Worm (Caenorhabditis elegans) whole organism, young adult: ENCODE results near the gene R05F9.9.

Experiments
- B0261.1 ChIP-seq: sonication (generic microtip); optimal IDR thresholded peaks from 2 replicates; lab custom pipeline; 2016; ENCODE audit warnings: mild to moderate bottlenecking, missing genetic modification characterization, moderate library complexity, missing compliant biosample characterization
- C17E4.6 ChIP-seq: fragments of 200-800 bp; sonication (Bioruptor generic); IDR thresholded peaks from 2 replicates; pipeline ENCODE4 v1.3.6; 2022; ENCODE audit warnings: missing genetic modification reagents, missing genetic modification characterization, missing compliant biosample characterization
- F10E7.11 ChIP-seq: sonication (generic microtip); optimal IDR thresholded peaks from 2 replicates; lab custom pipeline; 2017; ENCODE audit warnings: mild to moderate bottlenecking, missing genetic modification characterization, moderate library complexity, missing compliant biosample characterization
- F23B12.7 ChIP-seq: sonication (generic microtip); optimal IDR thresholded peaks from 2 replicates; lab custom pipeline; 2017; ENCODE audit warnings: missing genetic modification characterization, mild to moderate bottlenecking, missing compliant biosample characterization, antibody characterized with exemption, moderate library complexity; ENCODE audit not compliant: insufficient read depth
- F52B5.7 ChIP-seq: sonication (generic microtip); optimal IDR thresholded peaks from 2 replicates; lab custom pipeline; 2016; ENCODE audit warnings: mild to moderate bottlenecking, missing genetic modification characterization, missing compliant biosample characterization
- K11D2.4 ChIP-seq: fragments of 200-800 bp; sonication (Bioruptor generic); IDR thresholded peaks from 2 replicates; pipeline ENCODE4 v1.3.6; 2022; ENCODE audit warnings: missing genetic modification reagents, missing genetic modification characterization, missing compliant biosample characterization
- T07F8.4 ChIP-seq: sonication (generic microtip); optimal IDR thresholded peaks from 2 replicates; lab custom pipeline; 2016; ENCODE audit warnings: mild to moderate bottlenecking, missing genetic modification characterization, moderate library complexity, missing compliant biosample characterization
- T26A5.8 ChIP-seq: sonication (generic microtip); optimal IDR thresholded peaks from 2 replicates; lab custom pipeline; 2016; ENCODE audit warnings: missing genetic modification characterization, missing compliant biosample characterization
- Y53G8AR.9 ChIP-seq: fragments of 200-800 bp; sonication (Bioruptor generic); conservative IDR thresholded peaks from 2 replicates; pipeline ENCODE4 v1.3.6; 2022; ENCODE audit warnings: missing genetic modification reagents, missing genetic modification characterization, missing compliant biosample characterization
- Y67H2A.10 ChIP-seq: fragments of 200-800 bp; sonication (Bioruptor generic); conservative IDR thresholded peaks from 2 replicates; pipeline ENCODE4 v1.3.6; 2022; ENCODE audit warnings: missing genetic modification reagents, missing genetic modification characterization, missing compliant biosample characterization
- Y95B8A.8 ChIP-seq: fragments of 200-800 bp; sonication (Bioruptor generic); IDR thresholded peaks from 2 replicates; pipeline ENCODE4 v1.3.6; 2022; ENCODE audit warnings: missing genetic modification reagents, missing genetic modification characterization, missing compliant biosample characterization
- akir-1 ChIP-seq: fragments of 200-800 bp; sonication (Bioruptor generic); optimal IDR thresholded peaks from 2 replicates; lab custom pipeline; 2018; ENCODE audit warnings: mild to moderate bottlenecking, missing genetic modification characterization, moderate library complexity, missing compliant biosample characterization
- ama-1 ChIP-seq, 3 experiments: fragments of 150-350 bp in 1 of 3; sonication (generic microtip) in 2 of 3; optimal IDR thresholded peaks; 2 replicates each; lab custom pipeline; 2014 to 2018; ENCODE audit warnings: missing biosample characterization in 2 of 3, missing genetic modification characterization in 2 of 3, missing genetic modification reagents in 2 of 3
- atf-7 ChIP-seq: sonication (generic microtip); optimal IDR thresholded peaks from 2 replicates; lab custom pipeline; 2017; ENCODE audit warnings: mild to moderate bottlenecking, missing genetic modification characterization, missing compliant biosample characterization
- bed-2 ChIP-seq: fragments of 200-800 bp; sonication (Bioruptor generic); IDR thresholded peaks from 2 replicates; pipeline ENCODE4 v1.3.6; 2022; ENCODE audit warnings: missing genetic modification reagents, missing genetic modification characterization, missing compliant biosample characterization
- ccch-3 ChIP-seq: fragments of 200-800 bp; sonication (Bioruptor generic); optimal IDR thresholded peaks from 2 replicates; lab custom pipeline; 2018; ENCODE audit warnings: mild to moderate bottlenecking, missing genetic modification characterization, missing compliant biosample characterization
- ceh-100 ChIP-seq: fragments of 200-800 bp; sonication (Bioruptor generic); IDR thresholded peaks from 2 replicates; pipeline ENCODE4 v1.3.6; 2022; ENCODE audit warnings: missing genetic modification reagents, missing genetic modification characterization, missing compliant biosample characterization
- ceh-79 ChIP-seq: sonication (generic microtip); optimal IDR thresholded peaks from 2 replicates; lab custom pipeline; 2017; ENCODE audit warnings: mild to moderate bottlenecking, missing genetic modification characterization, missing compliant biosample characterization
- ceh-91 ChIP-seq: fragments of 200-800 bp; sonication (Bioruptor generic); IDR thresholded peaks from 2 replicates; pipeline ENCODE4 v1.3.6; 2022; ENCODE audit warnings: missing genetic modification reagents, missing genetic modification characterization, missing compliant biosample characterization
- chd-7 ChIP-seq: sonication (generic microtip); optimal IDR thresholded peaks from 2 replicates; lab custom pipeline; 2016; ENCODE audit warnings: mild to moderate bottlenecking, missing genetic modification characterization, moderate library complexity, missing compliant biosample characterization
- die-1 ChIP-seq: sonication (generic microtip); optimal IDR thresholded peaks from 2 replicates; lab custom pipeline; 2016; ENCODE audit warnings: missing genotype, mild to moderate bottlenecking, missing genetic modification characterization, missing compliant biosample characterization
- efl-1 ChIP-seq: fragments of 150-350 bp; optimal IDR thresholded peaks from 2 replicates; lab custom pipeline; 2014; ENCODE audit warnings: missing biosample characterization, missing genetic modification reagents, missing genetic modification characterization
- egl-18 ChIP-seq: fragments of 200-800 bp; sonication (Bioruptor generic); IDR thresholded peaks from 2 replicates; pipeline ENCODE4 v1.3.6; 2022; ENCODE audit warnings: missing genetic modification reagents, missing genetic modification characterization, missing compliant biosample characterization
- him-1 ChIP-seq: sonication (generic microtip); optimal IDR thresholded peaks from 2 replicates; lab custom pipeline; 2016; ENCODE audit warnings: missing genotype, missing genetic modification reagents, missing genetic modification characterization, missing compliant biosample characterization
- hlh-12 ChIP-seq: sonication (generic microtip); optimal IDR thresholded peaks from 2 replicates; lab custom pipeline; 2016; ENCODE audit warnings: missing genetic modification characterization, missing compliant biosample characterization
- hmg-1.2 ChIP-seq: fragments of 200-800 bp; sonication (Bioruptor generic); IDR thresholded peaks from 2 replicates; pipeline ENCODE4 v1.3.6; 2022; ENCODE audit warnings: missing genetic modification reagents, missing genetic modification characterization, missing compliant biosample characterization
- hmg-20 ChIP-seq: fragments of 200-800 bp; sonication (Bioruptor generic); IDR thresholded peaks from 2 replicates; pipeline ENCODE4 v1.3.6; 2022; ENCODE audit warnings: missing genetic modification reagents, missing genetic modification characterization, missing compliant biosample characterization
- let-607 ChIP-seq, 2 experiments: fragments of 200-800 bp in 1 of 2; sonication (Bioruptor generic) in 1 of 2; sonication (generic microtip) in 1 of 2; optimal IDR thresholded peaks; 2 replicates each; lab custom pipeline; 2016 to 2018; ENCODE audit warnings: mild to moderate bottlenecking in 2 of 2, missing compliant biosample characterization in 2 of 2, missing genetic modification characterization in 2 of 2, moderate library complexity in 2 of 2, missing genotype in 1 of 2
- lin-26 ChIP-seq: fragments of 200-800 bp; sonication (Bioruptor generic); IDR thresholded peaks from 2 replicates; pipeline ENCODE4 v1.3.6; 2022; ENCODE audit warnings: missing genetic modification reagents, missing genetic modification characterization, missing compliant biosample characterization
- lin-54 ChIP-seq: fragments of 200-800 bp; sonication (Bioruptor generic); optimal IDR thresholded peaks from 2 replicates; lab custom pipeline; 2018; ENCODE audit warnings: mild to moderate bottlenecking, missing genetic modification characterization, missing compliant biosample characterization
- lsl-1 ChIP-seq: fragments of 200-800 bp; sonication (Bioruptor generic); optimal IDR thresholded peaks from 2 replicates; lab custom pipeline; 2018; ENCODE audit warnings: mild to moderate bottlenecking, missing genetic modification characterization, moderate library complexity, missing compliant biosample characterization
- lsy-27 ChIP-seq: sonication (generic microtip); optimal IDR thresholded peaks from 2 replicates; lab custom pipeline; 2017; ENCODE audit warnings: missing genetic modification characterization, mild to moderate bottlenecking, missing compliant biosample characterization, antibody characterized with exemption, missing genotype, borderline replicate concordance; ENCODE audit not compliant: insufficient read depth
- madf-10 ChIP-seq: sonication (generic microtip); optimal IDR thresholded peaks from 2 replicates; lab custom pipeline; 2016; ENCODE audit warnings: mild to moderate bottlenecking, missing genetic modification characterization, missing compliant biosample characterization
- mxl-1 ChIP-seq: sonication (generic microtip); optimal IDR thresholded peaks from 2 replicates; lab custom pipeline; 2016; ENCODE audit warnings: missing genetic modification characterization, missing compliant biosample characterization
- nfya-1 ChIP-seq: sonication (generic microtip); optimal IDR thresholded peaks from 2 replicates; lab custom pipeline; 2017; ENCODE audit warnings: antibody characterized with exemption, missing compliant biosample characterization, missing genetic modification characterization, borderline replicate concordance; ENCODE audit not compliant: insufficient read depth
- nfya-2 ChIP-seq: fragments of 200-800 bp; sonication (Bioruptor generic); IDR thresholded peaks from 2 replicates; pipeline ENCODE4 v1.3.6; 2022; ENCODE audit warnings: missing genetic modification reagents, missing genetic modification characterization, missing compliant biosample characterization
- nfyb-1 ChIP-seq: fragments of 200-800 bp; sonication (Bioruptor generic); IDR thresholded peaks from 2 replicates; pipeline ENCODE4 v1.3.6; 2022; ENCODE audit warnings: missing genetic modification reagents, missing genetic modification characterization, missing compliant biosample characterization
- nhr-120 ChIP-seq: fragments of 200-800 bp; sonication (Bioruptor generic); IDR thresholded peaks from 2 replicates; pipeline ENCODE4 v1.3.6; 2022; ENCODE audit warnings: missing genetic modification characterization, missing compliant biosample characterization
- nhr-80 ChIP-seq: sonication (generic microtip); optimal IDR thresholded peaks from 2 replicates; lab custom pipeline; 2016; ENCODE audit warnings: missing genetic modification characterization, missing compliant biosample characterization
- pbrm-1 ChIP-seq: fragments of 200-800 bp; sonication (Bioruptor generic); IDR thresholded peaks from 2 replicates; pipeline ENCODE4 v1.3.6; 2022; ENCODE audit warnings: missing genetic modification reagents, missing genetic modification characterization, missing compliant biosample characterization
- pha-4 ChIP-seq: fragments of 150-350 bp; sonication (generic microtip); optimal IDR thresholded peaks from 2 replicates; lab custom pipeline; 2014; ENCODE audit warnings: missing biosample characterization, missing genetic modification reagents, missing genetic modification characterization
- sea-2 ChIP-seq: fragments of 200-800 bp; sonication (Bioruptor generic); IDR thresholded peaks from 2 replicates; pipeline ENCODE4 v1.3.6; 2022; ENCODE audit warnings: missing genetic modification characterization, missing compliant biosample characterization
- tbp1 ChIP-seq: fragments of 200-800 bp; sonication (Bioruptor generic); optimal IDR thresholded peaks from 2 replicates; lab custom pipeline; 2018; ENCODE audit warnings: mild to moderate bottlenecking, missing genetic modification characterization, missing compliant biosample characterization
- zfh-2 ChIP-seq: fragments of 200-800 bp; sonication (Bioruptor generic); conservative IDR thresholded peaks from 2 replicates; pipeline ENCODE4 v1.3.6; 2022; ENCODE audit warnings: missing genetic modification reagents, missing genetic modification characterization, missing compliant biosample characterization
- ztf-22 ChIP-seq: fragments of 200-800 bp; sonication (Bioruptor generic); optimal IDR thresholded peaks from 2 replicates; lab custom pipeline; 2018; ENCODE audit warnings: mild to moderate bottlenecking, missing genetic modification characterization, moderate library complexity, missing compliant biosample characterization
- ztf-26 ChIP-seq: sonication (generic microtip); optimal IDR thresholded peaks from 2 replicates; lab custom pipeline; 2017; ENCODE audit warnings: missing genetic modification characterization, missing compliant biosample characterization
- ztf-3 ChIP-seq: fragments of 200-800 bp; sonication (Bioruptor generic); optimal IDR thresholded peaks from 2 replicates; lab custom pipeline; 2018; ENCODE audit warnings: mild to moderate bottlenecking, missing genetic modification characterization, missing compliant biosample characterization
- ztf-6 ChIP-seq: fragments of 200-800 bp; sonication (Bioruptor generic); IDR thresholded peaks from 2 replicates; pipeline ENCODE4 v1.3.6; 2022; ENCODE audit warnings: missing genetic modification reagents, missing genetic modification characterization, missing compliant biosample characterization

The R05F9.9 gene

ce11 chrII:4851594-4852106 lies 50.2 kb downstream of the R05F9.9 start, which contains the start of gene dnj-9 (continued):
- TF ChIP-seq chd-7 (tag; lab: Kevin White, UChicago): peak; percentile 81
- TF ChIP-seq nfya-1 (tag; lab: Kevin White, UChicago): no peak
- peak; percentile 40; the same call in 1 of the 2 replicates for TF ChIP-seq lin-26 (GFP tag; lab: Robert Waterston, UW)
- no peak for TF ChIP-seq ztf-3
- TF ChIP-seq C17E4.6 (GFP tag; lab: Robert Waterston, UW): peak; percentile 88
- no peak for TF ChIP-seq ztf-6 (GFP tag; lab: Robert Waterston, UW)
- TF ChIP-seq ama-1 (optimal IDR thresholded peaks at IDR 0.05; lab: Kevin White, UChicago): no peak
- TF ChIP-seq ama-1 (GFP tag; optimal IDR thresholded peaks at IDR 0.05; lab: Kevin White, UChicago): peak in 1 of 2 experiments; percentile 62
- TF ChIP-seq lsl-1: peak; percentile 82
- TF ChIP-seq hmg-1.2 (GFP tag; lab: Robert Waterston, UW): peak; percentile 73
- no peak for TF ChIP-seq akir-1
- peak; percentile 69 for TF ChIP-seq ceh-91 (GFP tag; lab: Robert Waterston, UW)
- TF ChIP-seq zfh-2 (GFP tag; lab: Robert Waterston, UW): no peak
- TF ChIP-seq him-1 (tag; lab: Kevin White, UChicago): peak; percentile 81
- peak; percentile 41 to 82 for TF ChIP-seq let-607 (tag; optimal IDR thresholded peaks at IDR 0.05; lab: Kevin White, UChicago)
- peak; percentile 95 for TF ChIP-seq nfyb-1
- TF ChIP-seq lsy-27 (tag; lab: Kevin White, UChicago): no peak
- TF ChIP-seq Y53G8AR.9 (GFP tag; lab: Robert Waterston, UW): peak; percentile 98
- TF ChIP-seq hlh-12 (tag; lab: Kevin White, UChicago): no peak
- peak; percentile 99 for TF ChIP-seq lin-54
- peak; percentile 77; the same call in 1 of the 2 replicates for TF ChIP-seq Y95B8A.8 (GFP tag; lab: Robert Waterston, UW)
- no peak for TF ChIP-seq nhr-120 (GFP tag; lab: Robert Waterston, UW)
- no peak for TF ChIP-seq F10E7.11 (tag; lab: Kevin White, UChicago)
- TF ChIP-seq pbrm-1: peak; percentile 91
- TF ChIP-seq F23B12.7 (tag; lab: Kevin White, UChicago): peak; percentile 92
- peak; percentile 94 for TF ChIP-seq pha-4
- TF ChIP-seq efl-1 (GFP tag; lab: Kevin White, UChicago): peak; percentile 91
- peak; percentile 64 for TF ChIP-seq nhr-80 (tag; lab: Kevin White, UChicago)
- TF ChIP-seq K11D2.4 (GFP tag; lab: Robert Waterston, UW): peak; percentile 94
- no peak for TF ChIP-seq mxl-1 (tag; lab: Kevin White, UChicago)
- TF ChIP-seq F52B5.7: no peak
- peak; percentile 82 for TF ChIP-seq atf-7 (tag; lab: Kevin White, UChicago)
- TF ChIP-seq ceh-100 (GFP tag; lab: Robert Waterston, UW): peak; percentile 84
- TF ChIP-seq die-1 (tag; lab: Kevin White, UChicago): peak; percentile 53
- peak; percentile 85 for TF ChIP-seq hmg-20 (GFP tag; lab: Robert Waterston, UW)
- no peak for TF ChIP-seq ceh-79 (tag; lab: Kevin White, UChicago)
- TF ChIP-seq sea-2 (GFP tag; lab: Robert Waterston, UW): no peak
- TF ChIP-seq ztf-22: no peak
- peak; percentile 41 for TF ChIP-seq T07F8.4
- TF ChIP-seq ztf-26: peak; percentile 84
- peak; percentile 75 for TF ChIP-seq tbp1 (GFP tag; lab: Kevin White, UChicago)
- peak; percentile 72; the same call in 1 of the 2 replicates for TF ChIP-seq egl-18 (GFP tag; lab: Robert Waterston, UW)
- peak; percentile 37; the same call in 1 of the 2 replicates for TF ChIP-seq Y67H2A.10
- peak; percentile 71 for TF ChIP-seq madf-10 (tag; lab: Kevin White, UChicago)
- TF ChIP-seq B0261.1 (tag; lab: Kevin White, UChicago): peak; percentile 15
- no peak for TF ChIP-seq nfya-2 (GFP tag; lab: Robert Waterston, UW)
- no peak for TF ChIP-seq bed-2 (GFP tag; lab: Robert Waterston, UW)
- no peak for TF ChIP-seq ccch-3
- TF ChIP-seq T26A5.8 (tag; lab: Kevin White, UChicago): no peak
